Fruit fly (Drosophila melanogaster) whole organism, embryonic: ENCODE data around the gene CG13077.

Experiments
- B-H1 ChIP-seq: fragments of 200-800 bp; sonication (Bioruptor generic); IDR thresholded peaks from 3 replicates; pipeline ENCODE4 v1.3.6; 2022; ENCODE audit warnings: missing biosample characterization, missing genetic modification characterization
- C15 ChIP-seq: fragments of 200-800 bp; sonication (Bioruptor generic); IDR thresholded peaks from 3 replicates; pipeline ENCODE4 v1.3.6; 2022; ENCODE audit warnings: missing biosample characterization, missing genetic modification characterization
- CG10274 ChIP-seq: fragments of 200-800 bp; sonication (Bioruptor generic); optimal IDR thresholded peaks from 3 replicates; lab custom pipeline; 2017; ENCODE audit warnings: missing biosample characterization, mild to moderate bottlenecking, missing genetic modification characterization
- CG10654 ChIP-seq: fragments of 200-800 bp; sonication (Bioruptor generic); optimal IDR thresholded peaks from 2 replicates; lab custom pipeline; 2016; ENCODE audit warnings: missing biosample characterization, missing genetic modification characterization
- CG11723 ChIP-seq: fragments of 200-800 bp; sonication (Bioruptor generic); optimal IDR thresholded peaks from 2 replicates; lab custom pipeline; 2017; ENCODE audit warnings: missing biosample characterization, mild to moderate bottlenecking, missing genetic modification characterization
- CG12155 ChIP-seq: fragments of 200-800 bp; sonication (Bioruptor generic); optimal IDR thresholded peaks from 3 replicates; lab custom pipeline; 2016; ENCODE audit warnings: missing biosample characterization, missing genetic modification characterization
- CG12391 ChIP-seq: fragments of 200-800 bp; sonication (Bioruptor generic); optimal IDR thresholded peaks from 3 replicates; lab custom pipeline; 2018; ENCODE audit warnings: missing biosample characterization, mild to moderate bottlenecking, missing genetic modification characterization, moderate library complexity
- CG14667 ChIP-seq: fragments of 200-800 bp; sonication (Bioruptor generic); IDR thresholded peaks from 2 replicates; pipeline ENCODE4 v1.3.6; 2022; ENCODE audit warnings: missing biosample characterization, missing genetic modification characterization
- CG15479 ChIP-seq: fragments of 200-800 bp; sonication (Bioruptor generic); optimal IDR thresholded peaks from 3 replicates; lab custom pipeline; 2019; ENCODE audit warnings: missing biosample characterization, mild to moderate bottlenecking, missing genetic modification characterization, moderate library complexity
- CG17385 ChIP-seq: fragments of 200-800 bp; sonication (Bioruptor generic); optimal IDR thresholded peaks from 3 replicates; lab custom pipeline; 2018; ENCODE audit warnings: missing biosample characterization, mild to moderate bottlenecking, missing genetic modification characterization
- CG17802 ChIP-seq: fragments of 200-800 bp; sonication (Bioruptor generic); optimal IDR thresholded peaks from 2 replicates; lab custom pipeline; 2018; ENCODE audit warnings: missing biosample characterization, mild to moderate bottlenecking, missing genetic modification characterization, moderate library complexity
- CG2120 ChIP-seq: fragments of 200-800 bp; sonication (Bioruptor generic); optimal IDR thresholded peaks from 3 replicates; lab custom pipeline; 2016; ENCODE audit warnings: missing biosample characterization, missing genetic modification characterization
- CG31441 ChIP-seq: fragments of 200-800 bp; sonication (Bioruptor generic); IDR thresholded peaks from 2 replicates; pipeline ENCODE4 v1.3.6; 2022; ENCODE audit warnings: missing biosample characterization, missing genetic modification characterization
- CG33557 ChIP-seq: fragments of 200-800 bp; sonication (Bioruptor generic); optimal IDR thresholded peaks from 2 replicates; lab custom pipeline; 2019; ENCODE audit warnings: missing biosample characterization, mild to moderate bottlenecking, missing genetic modification characterization, moderate library complexity
- CG3407 ChIP-seq: fragments of 200-800 bp; sonication (Bioruptor generic); optimal IDR thresholded peaks from 2 replicates; lab custom pipeline; 2018; ENCODE audit warnings: missing biosample characterization, mild to moderate bottlenecking, missing genetic modification characterization
- CG34224 ChIP-seq: fragments of 200-800 bp; sonication (Bioruptor generic); IDR thresholded peaks from 3 replicates; pipeline ENCODE4 v1.3.6; 2022; ENCODE audit warnings: missing biosample characterization, missing genetic modification characterization; ENCODE audit not compliant: partially characterized antibody
- CG34376 ChIP-seq: fragments of 200-800 bp; sonication (Bioruptor generic); optimal IDR thresholded peaks from 2 replicates; lab custom pipeline; 2018; ENCODE audit warnings: missing biosample characterization, mild to moderate bottlenecking, missing genetic modification characterization
- CG4617 ChIP-seq: fragments of 200-800 bp; sonication (Bioruptor generic); optimal IDR thresholded peaks from 3 replicates; lab custom pipeline; 2016; ENCODE audit warnings: missing biosample characterization, missing genetic modification characterization, borderline replicate concordance
- CG4820 ChIP-seq: fragments of 200-800 bp; sonication (Bioruptor generic); optimal IDR thresholded peaks from 3 replicates; lab custom pipeline; 2016; ENCODE audit warnings: missing biosample characterization, missing genetic modification characterization
- CG7372 ChIP-seq: fragments of 200-800 bp; sonication (Bioruptor generic); IDR thresholded peaks from 2 replicates; pipeline ENCODE4 v1.3.6; 2022; ENCODE audit warnings: missing biosample characterization, missing genetic modification characterization
- CG7786 ChIP-seq: fragments of 200-800 bp; sonication (Bioruptor generic); optimal IDR thresholded peaks from 2 replicates; lab custom pipeline; 2016; ENCODE audit warnings: missing biosample characterization, missing genetic modification characterization
- CG8290 ChIP-seq, 3 experiments: fragments of 200-800 bp; sonication (Bioruptor generic); optimal IDR thresholded peaks; 2 replicates each; lab custom pipeline; 2016 to 2019; ENCODE audit warnings: missing biosample characterization in 3 of 3, missing genetic modification characterization in 3 of 3, mild to moderate bottlenecking in 2 of 3, moderate library complexity in 1 of 3
- CG9797 ChIP-seq: fragments of 200-800 bp; sonication (Bioruptor generic); optimal IDR thresholded peaks from 3 replicates; lab custom pipeline; 2018; ENCODE audit warnings: missing biosample characterization, mild to moderate bottlenecking, missing genetic modification characterization
- CG9876 ChIP-seq: fragments of 200-800 bp; sonication (Bioruptor generic); optimal IDR thresholded peaks from 2 replicates; lab custom pipeline; 2016; ENCODE audit warnings: missing biosample characterization, missing genetic modification characterization
- CrebB ChIP-seq: fragments of 200-800 bp; sonication (Bioruptor generic); optimal IDR thresholded peaks from 3 replicates; lab custom pipeline; 2018; ENCODE audit warnings: missing biosample characterization, mild to moderate bottlenecking, missing genetic modification characterization
- Dbx ChIP-seq: fragments of 200-800 bp; sonication (Bioruptor generic); IDR thresholded peaks from 3 replicates; pipeline ENCODE4 v1.3.6; 2022; ENCODE audit warnings: missing biosample characterization, missing genetic modification characterization
- E2f2 ChIP-seq: fragments of 200-800 bp; sonication (Bioruptor generic); IDR thresholded peaks from 2 replicates; pipeline ENCODE4 v1.3.6; 2022; ENCODE audit warnings: missing biosample characterization, missing genetic modification characterization
- Eip74EF ChIP-seq, 2 experiments: fragments of 200-800 bp in 1 of 2; fragments of >200 bp in 1 of 2; sonication (Bioruptor generic) in 1 of 2; optimal IDR thresholded peaks; 2 replicates each; lab custom pipeline; 2017 to 2019; ENCODE audit warnings: missing biosample characterization in 2 of 2, missing genetic modification characterization in 2 of 2, mild to moderate bottlenecking in 1 of 2, moderate library complexity in 1 of 2
- Hmr ChIP-seq: fragments of 200-800 bp; sonication (Bioruptor generic); optimal IDR thresholded peaks from 3 replicates; lab custom pipeline; 2017; ENCODE audit warnings: mild to moderate bottlenecking, missing biosample characterization, missing genetic modification reagents, missing genetic modification characterization
- Hr51 ChIP-seq, 2 experiments: fragments of 200-800 bp; sonication (Bioruptor generic); optimal IDR thresholded peaks; 2 replicates in 1 of 2; 3 replicates in 1 of 2; lab custom pipeline; 2016 to 2018; ENCODE audit warnings: missing biosample characterization in 2 of 2, missing genetic modification characterization in 2 of 2, mild to moderate bottlenecking in 1 of 2, moderate library complexity in 1 of 2
- Mes4 ChIP-seq: fragments of 200-800 bp; sonication (Bioruptor generic); optimal IDR thresholded peaks from 2 replicates; lab custom pipeline; 2016; ENCODE audit warnings: missing biosample characterization, missing genetic modification characterization
- Myb ChIP-seq: fragments of 200-800 bp; sonication (Bioruptor generic); optimal IDR thresholded peaks from 2 replicates; lab custom pipeline; 2016; ENCODE audit warnings: missing biosample characterization, missing genetic modification characterization
- Nf-YC ChIP-seq: fragments of 200-800 bp; optimal IDR thresholded peaks from 3 replicates; lab custom pipeline; 2019; ENCODE audit warnings: missing biosample characterization, mild to moderate bottlenecking, missing genetic modification characterization, moderate library complexity
- Sox100B ChIP-seq: fragments of 200-800 bp; sonication (Bioruptor generic); optimal IDR thresholded peaks from 3 replicates; lab custom pipeline; 2018; ENCODE audit warnings: missing biosample characterization, mild to moderate bottlenecking, missing genetic modification characterization
- Stat92E ChIP-seq, 3 experiments: fragments of >200 bp in 2 of 3; fragments of 200-800 bp in 1 of 3; sonication (Bioruptor generic) in 1 of 3; optimal IDR thresholded peaks; 2 replicates each; lab custom pipeline; 2017 to 2019; ENCODE audit warnings: missing biosample characterization in 3 of 3, missing genetic modification characterization in 3 of 3, mild to moderate bottlenecking in 1 of 3, moderate library complexity in 1 of 3
- bsh ChIP-seq, 2 experiments: fragments of 200-800 bp; sonication (Bioruptor generic); optimal IDR thresholded peaks; 2 replicates each; lab custom pipeline; 2017 to 2018; ENCODE audit warnings: mild to moderate bottlenecking in 2 of 2, missing biosample characterization in 2 of 2, missing genetic modification characterization in 2 of 2, moderate library complexity in 1 of 2
- dpn ChIP-seq, 2 experiments: fragments of 200-800 bp; sonication (Bioruptor generic); optimal IDR thresholded peaks; 3 replicates each; lab custom pipeline; 2016; ENCODE audit warnings: missing biosample characterization in 2 of 2, missing genetic modification characterization in 2 of 2
- lola ChIP-seq, 3 experiments: fragments of >200 bp in 2 of 3; fragments of 200-800 bp in 1 of 3; sonication (Bioruptor generic) in 1 of 3; optimal IDR thresholded peaks; 2 replicates each; lab custom pipeline; 2017 to 2019; ENCODE audit warnings: missing biosample characterization in 3 of 3, missing genetic modification characterization in 3 of 3, mild to moderate bottlenecking in 1 of 3, moderate library complexity in 1 of 3
- nmo ChIP-seq: fragments of 200-800 bp; sonication (Bioruptor generic); optimal IDR thresholded peaks from 2 replicates; lab custom pipeline; 2018; ENCODE audit warnings: missing biosample characterization, mild to moderate bottlenecking, missing genetic modification characterization, moderate library complexity
- peb ChIP-seq: fragments of 200-800 bp; sonication (Bioruptor generic); IDR thresholded peaks from 2 replicates; pipeline ENCODE4 v1.3.6; 2022; ENCODE audit warnings: missing biosample characterization, missing genetic modification characterization
- pnt ChIP-seq: fragments of 200-800 bp; sonication (Bioruptor generic); optimal IDR thresholded peaks from 3 replicates; lab custom pipeline; 2016; ENCODE audit warnings: missing biosample characterization, missing genetic modification characterization
- pros ChIP-seq: fragments of 200-800 bp; sonication (Bioruptor generic); optimal IDR thresholded peaks from 3 replicates; lab custom pipeline; 2019; ENCODE audit warnings: missing biosample characterization, mild to moderate bottlenecking, missing genetic modification characterization, moderate library complexity
- scrt ChIP-seq: fragments of 200-800 bp; sonication (Bioruptor generic); optimal IDR thresholded peaks from 2 replicates; lab custom pipeline; 2018; ENCODE audit warnings: missing biosample characterization, mild to moderate bottlenecking, missing genetic modification characterization, moderate library complexity
- slbo ChIP-seq: fragments of 200-800 bp; sonication (Bioruptor generic); IDR thresholded peaks from 2 replicates; pipeline ENCODE4 v1.3.6; 2022; ENCODE audit warnings: missing biosample characterization, missing genetic modification characterization
- tin ChIP-seq: fragments of 200-800 bp; sonication (Bioruptor generic); optimal IDR thresholded peaks from 3 replicates; lab custom pipeline; 2016; ENCODE audit warnings: missing biosample characterization, missing genetic modification characterization
- wdn ChIP-seq: fragments of 200-800 bp; sonication (Bioruptor generic); IDR thresholded peaks from 2 replicates; pipeline ENCODE4 v1.3.6; 2022; ENCODE audit warnings: missing biosample characterization, missing genetic modification characterization

Gene CG13077

DNA sequence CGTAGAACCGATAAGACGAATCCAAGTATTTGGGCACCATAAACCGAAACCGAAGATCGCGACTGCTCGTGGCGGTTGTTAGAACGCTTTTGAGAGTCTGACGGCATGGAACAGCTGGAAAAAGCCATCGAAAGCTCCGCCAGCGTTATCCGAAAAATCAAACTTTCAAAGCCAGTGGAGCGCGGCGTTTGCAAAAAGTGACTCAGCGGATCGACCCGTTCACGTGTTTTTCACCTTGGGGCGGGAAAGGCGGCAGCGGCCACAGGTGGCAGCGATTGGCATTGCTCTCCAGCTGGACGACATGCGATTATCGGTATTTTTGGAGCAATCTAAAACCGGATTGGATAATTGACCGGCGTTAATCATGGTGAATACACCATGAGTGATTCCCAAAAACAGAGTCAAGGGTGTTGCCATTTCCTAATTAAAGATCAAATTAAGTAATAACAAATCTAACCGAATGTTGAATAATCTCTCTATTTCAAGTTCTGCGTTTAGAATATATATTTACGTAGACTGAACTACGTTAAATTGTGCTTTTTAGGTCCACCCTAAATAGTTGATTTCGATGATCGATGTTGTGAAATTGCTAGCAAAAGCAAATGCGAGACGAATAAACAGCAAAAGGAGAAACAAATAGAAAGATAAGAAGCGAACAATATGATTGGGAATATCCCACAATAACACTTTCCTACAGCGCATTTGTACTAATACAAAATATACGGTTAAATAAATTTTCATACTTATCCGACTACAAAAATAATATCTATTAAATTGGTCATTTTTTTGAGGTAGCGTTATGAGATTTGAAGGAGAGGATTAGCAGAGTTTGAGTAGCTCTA is 18.6 kb upstream of the CG13077 start, which contains the start of gene CG10337 (continued):
- TF ChIP-seq Dbx (GFP tag; lab: Robert Waterston, UW) (peak; percentile 51; the same call in 1 of the 3 replicates), wdn (GFP tag; lab: Robert Waterston, UW) (0 out of 2 replicates have a peak, but pooled peaks have one; percentile 39), CG2120 (GFP tag; lab: Kevin White, UChicago) (peak; percentile 70), CG4617 (GFP tag; lab: Kevin White, UChicago) (peak; percentile 35), Mes4 (GFP tag; lab: Kevin White, UChicago) (no peak), CG12155 (GFP tag; lab: Kevin White, UChicago) (peak; percentile 16), scrt (GFP tag; lab: Kevin White, UChicago) (peak; percentile 11), CG7786 (GFP tag; lab: Kevin White, UChicago) (peak; percentile 44), CG15479 (GFP tag; lab: Kevin White, UChicago) (peak; percentile 56), Sox100B (GFP tag; lab: Kevin White, UChicago) (peak; percentile 54), dpn (GFP tag; optimal IDR thresholded peaks at IDR 0.05; lab: Kevin White, UChicago) (peak; percentile 26 to 29), B-H1 (GFP tag; lab: Robert Waterston, UW) (no peak), bsh (GFP tag; optimal IDR thresholded peaks at IDR 0.05; lab: Kevin White, UChicago) (peak in 1 of 2 experiments; percentile 33), CG3407 (GFP tag; lab: Kevin White, UChicago) (no peak), Hmr (GFP tag; lab: Kevin White, UChicago) (peak; percentile 70), CG9876 (no peak), CG8290 (GFP tag; optimal IDR thresholded peaks at IDR 0.05; lab: Kevin White, UChicago) (no peak), CG8290 (tag; optimal IDR thresholded peaks at IDR 0.05; lab: Kevin White, UChicago) (peak in 1 of 2 experiments; percentile 77), Stat92E (GFP tag; optimal IDR thresholded peaks at IDR 0.05; lab: Kevin White, UChicago) (no peak), CG10274 (GFP tag; lab: Kevin White, UChicago) (peak; percentile 95), CG7372 (GFP tag; lab: Robert Waterston, UW) (no peak), CG12391 (tag; lab: Kevin White, UChicago) (peak; percentile 54), Eip74EF (GFP tag; optimal IDR thresholded peaks at IDR 0.05; lab: Kevin White, UChicago) (peak in 1 of 2 experiments; percentile 27), CG17802 (tag; lab: Kevin White, UChicago) (no peak), C15 (GFP tag; lab: Robert Waterston, UW) (no peak), CG9797 (GFP tag; lab: Kevin White, UChicago) (no peak), lola (GFP tag; optimal IDR thresholded peaks at IDR 0.05; lab: Kevin White, UChicago) (no peak), CrebB (tag; lab: Kevin White, UChicago) (peak; percentile 45), Nf-YC (tag; lab: Kevin White, UChicago) (peak; percentile 28), CG34376 (GFP tag; lab: Kevin White, UChicago) (peak; percentile 54), CG33557 (GFP tag; lab: Kevin White, UChicago) (no peak), CG17385 (GFP tag; lab: Kevin White, UChicago) (peak; percentile 60), tin (GFP tag; lab: Kevin White, UChicago) (no peak), pnt (GFP tag; lab: Kevin White, UChicago) (peak; percentile 1), nmo (GFP tag; lab: Kevin White, UChicago) (peak; percentile 8), Hr51 (GFP tag; optimal IDR thresholded peaks at IDR 0.05; lab: Kevin White, UChicago) (peak in 1 of 2 experiments; percentile 73), slbo (peak; percentile 29; the same call in 1 of the 2 replicates), pros (GFP tag; lab: Kevin White, UChicago) (no peak), E2f2 (peak; percentile 30; the same call in 1 of the 2 replicates), CG10654 (GFP tag; lab: Kevin White, UChicago) (peak; percentile 11), CG34224 (0 out of 3 replicates have a peak, but pooled peaks have one; percentile 25), CG31441 (GFP tag; lab: Robert Waterston, UW) (peak; percentile 16; the same call in 1 of the 2 replicates), CG4820 (GFP tag; lab: Kevin White, UChicago) (peak; percentile 7), CG14667 (GFP tag; lab: Robert Waterston, UW) (peak; percentile 34; the same call in 1 of the 2 replicates), Myb (peak; percentile 24), CG11723 (peak; percentile 12), peb (GFP tag; lab: Robert Waterston, UW) (no peak)
